Worm (Caenorhabditis elegans) whole organism, midembryonic: ENCODE measurements around the gene eor-2.

Source experiments
- cog-1 ChIP-seq: sonication (generic microtip); optimal IDR thresholded peaks from 2 replicates; lab custom pipeline; 2016; ENCODE audit warnings: missing genetic modification characterization, missing compliant biosample characterization
- flt-1 ChIP-seq: fragments of 200-800 bp; sonication (Bioruptor generic); IDR thresholded peaks from 2 replicates; pipeline ENCODE4 v1.3.6; 2022; ENCODE audit warnings: missing genetic modification characterization, missing compliant biosample characterization
- klf-2 ChIP-seq: fragments of 200-800 bp; sonication (Bioruptor generic); conservative IDR thresholded peaks from 2 replicates; pipeline ENCODE4 v1.3.6; 2022; ENCODE audit warnings: missing genetic modification reagents, missing genetic modification characterization, missing compliant biosample characterization
- med-1 ChIP-seq: sonication (generic microtip); optimal IDR thresholded peaks from 2 replicates; lab custom pipeline; 2017; ENCODE audit warnings: missing genetic modification characterization, mild to moderate bottlenecking, missing compliant biosample characterization, antibody characterized with exemption, missing genetic modification reagents; ENCODE audit not compliant: insufficient read depth
- ref-1 ChIP-seq: fragments of 200-800 bp; sonication (Bioruptor generic); conservative IDR thresholded peaks from 2 replicates; pipeline ENCODE4 v1.3.6; 2022; ENCODE audit warnings: missing genetic modification reagents, missing genetic modification characterization, missing compliant biosample characterization
- tab-1 ChIP-seq: fragments of 200-800 bp; sonication (Bioruptor generic); IDR thresholded peaks from 2 replicates; pipeline ENCODE4 v1.3.6; 2022; ENCODE audit warnings: missing genetic modification characterization, missing compliant biosample characterization
- ztf-23 ChIP-seq: fragments of 200-800 bp; sonication (Bioruptor generic); IDR thresholded peaks from 2 replicates; pipeline ENCODE4 v1.3.6; 2022; ENCODE audit warnings: missing genetic modification reagents, missing genetic modification characterization, missing compliant biosample characterization
- ztf-29 ChIP-seq: fragments of 200-800 bp; sonication (Bioruptor generic); IDR thresholded peaks from 2 replicates; pipeline ENCODE4 v1.3.6; 2022; ENCODE audit warnings: missing genetic modification reagents, missing genetic modification characterization, missing compliant biosample characterization

DNA sequence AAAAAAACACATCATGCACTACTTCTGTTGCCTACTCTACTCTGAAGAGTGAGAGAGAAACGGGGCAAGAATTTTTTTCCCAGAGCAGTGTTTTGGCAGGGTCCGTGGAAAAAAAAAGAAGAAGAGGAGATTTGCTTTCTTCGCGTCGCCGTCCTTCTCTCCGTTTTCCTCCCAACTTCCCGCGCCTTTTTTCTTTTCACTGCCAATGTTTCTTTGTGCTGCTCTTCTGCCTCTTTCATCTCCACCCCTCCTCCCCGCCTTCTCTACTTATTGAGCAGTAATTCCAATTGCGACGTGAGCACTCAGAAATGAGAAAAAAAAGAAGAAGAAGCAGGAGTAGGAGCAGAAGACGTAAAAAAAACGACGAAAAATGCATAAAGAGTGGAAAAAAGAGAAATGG lies 37.1 kb downstream of the eor-2 start:
- TF ChIP-seq med-1 (GFP tag; lab: Kevin White, UChicago), result no peak
- TF ChIP-seq flt-1 (GFP tag; lab: Robert Waterston, UW), result no peak
- no peak for TF ChIP-seq ref-1 (GFP tag; lab: Robert Waterston, UW)
- TF ChIP-seq ztf-29 (GFP tag; lab: Robert Waterston, UW), result no peak
- no peak for TF ChIP-seq tab-1
- TF ChIP-seq cog-1 (tag; lab: Kevin White, UChicago), result no peak
- TF ChIP-seq ztf-23 (GFP tag; lab: Robert Waterston, UW), result 0 out of 2 replicates have a peak, but pooled peaks have one; percentile 20
- TF ChIP-seq klf-2 (GFP tag; lab: Robert Waterston, UW), result no peak
